Worm (Caenorhabditis elegans): ENCODE data around the gene emb-8.

The emb-8 gene

ce11 chrIII:5230415-5230814, 30.9 kb upstream of the emb-8 start, which contains the start of gene prmt-5 (continued):
- TF ChIP-seq fkh-3 (tag; optimal IDR thresholded peaks at IDR 0.05) (peak; percentile 95), ceh-79 (tag; optimal IDR thresholded peaks at IDR 0.05) (peak; percentile 90), C06A6.2 (GFP tag; conservative IDR thresholded peaks at IDR 0.05) (no peak; the same call in 1 of the 2 replicates), nhr-179 (tag; optimal IDR thresholded peaks at IDR 0.05) (no peak), mcd-1 (GFP tag; IDR thresholded peaks at IDR 0.05) (peak; percentile 64), aptf-3 (GFP tag; IDR thresholded peaks at IDR 0.05) (no peak), sptf-2 (GFP tag; optimal IDR thresholded peaks at IDR 0.05) (no peak), mes-4 (tag; optimal IDR thresholded peaks at IDR 0.05) (no peak), F22D6.2 (tag; optimal IDR thresholded peaks at IDR 0.05) (no peak), lag-1 (GFP tag; IDR thresholded peaks at IDR 0.05) (no peak)

- TF ChIP-seq madf-3 (GFP tag; IDR thresholded peaks at IDR 0.05) (0 out of 2 replicates have a peak, but pooled peaks have one; percentile 28), Y53G8AR.9 (GFP tag; conservative IDR thresholded peaks at IDR 0.05) (peak; percentile 34; the same call in 1 of the 2 replicates), ceh-58 (GFP tag; IDR thresholded peaks at IDR 0.05) (0 out of 2 replicates have a peak, but pooled peaks have one; percentile 60), snpc-1.1 (tag; optimal IDR thresholded peaks at IDR 0.05; ENCODE audit: insufficient read depth) (no peak), F37B4.10 (GFP tag; IDR thresholded peaks at IDR 0.05) (0 out of 2 replicates have a peak, but pooled peaks have one; percentile 27), tlf-1 (GFP tag; optimal IDR thresholded peaks at IDR 0.05) (no peak), ZK185.1 (tag; optimal IDR thresholded peaks at IDR 0.05; ENCODE audit: poor library complexity, severe bottlenecking) (peak; percentile 4)
Measured at ce11 chrIII:5229511-5230250, 30.2 kb upstream of the emb-8 start.

ce11 chrIII:5228839-5229238, 29.4 kb upstream of the emb-8 start:
- TF ChIP-seq F10E7.11 (tag; optimal IDR thresholded peaks at IDR 0.05), result no peak
- TF ChIP-seq aptf-2 (GFP tag; conservative IDR thresholded peaks at IDR 0.05), result no peak

- TF ChIP-seq F57C9.4 (tag; optimal IDR thresholded peaks at IDR 0.05) (no peak), madf-6 (GFP tag; IDR thresholded peaks at IDR 0.05) (peak; percentile 72), nhr-179 (tag; optimal IDR thresholded peaks at IDR 0.05) (no peak), attf-5 (GFP tag; optimal IDR thresholded peaks at IDR 0.05) (peak; percentile 82), snpc-1.1 (tag; optimal IDR thresholded peaks at IDR 0.05; ENCODE audit: insufficient read depth) (peak; percentile 48), C06A6.2 (GFP tag; conservative IDR thresholded peaks at IDR 0.05) (peak; percentile 46; the same call in 1 of the 2 replicates), aptf-2 (GFP tag; conservative IDR thresholded peaks at IDR 0.05) (no peak), somi-1 (GFP tag; optimal IDR thresholded peaks at IDR 0.05) (no peak), snpc-4 (GFP tag; optimal IDR thresholded peaks at IDR 0.05) (no peak), snpc-4 (tag; optimal IDR thresholded peaks at IDR 0.05) (peak; percentile 24 to 75 (median 40)), hrde-1 (tag; optimal IDR thresholded peaks at IDR 0.05; ENCODE audit: borderline replicate concordance) (no peak), F49E8.2 (tag; optimal IDR thresholded peaks at IDR 0.05; ENCODE audit: insufficient read depth) (peak; percentile 72), B0019.2 (GFP tag; conservative IDR thresholded peaks at IDR 0.05) (no peak), lsl-1 (GFP tag; optimal IDR thresholded peaks at IDR 0.05) (peak; percentile 47), sdz-38 (tag; optimal IDR thresholded peaks at IDR 0.05) (no peak), rcor-1 (GFP tag; IDR thresholded peaks at IDR 0.05) (peak; percentile 39; the same call in 1 of the 2 replicates), madf-8 (GFP tag; conservative IDR thresholded peaks at IDR 0.05) (no peak), mcd-1 (GFP tag; IDR thresholded peaks at IDR 0.05) (peak; percentile 73), egrh-3 (GFP tag; IDR thresholded peaks at IDR 0.05) (peak; percentile 50), ceh-27 (GFP tag; optimal IDR thresholded peaks at IDR 0.05) (peak; percentile 58), Y56A3A.18 (GFP tag; IDR thresholded peaks at IDR 0.05) (no peak), pbrm-1 (GFP tag; IDR thresholded peaks at IDR 0.05) (peak; percentile 50; the same call in 1 of the 2 replicates), egl-18 (GFP tag; IDR thresholded peaks at IDR 0.05) (no peak), mes-4 (tag; optimal IDR thresholded peaks at IDR 0.05) (no peak), bed-1 (GFP tag; IDR thresholded peaks at IDR 0.05) (no peak), gei-17 (GFP tag; optimal IDR thresholded peaks at IDR 0.05) (no peak), ceh-40 (GFP tag; IDR thresholded peaks at IDR 0.05) (no peak)
Measured at ce11 chrIII:5227831-5228467, 28.5 kb upstream of the emb-8 start, which contains the start of the genes C34E10.12, C34E10.10 and atp-2. C34E10.12 (minus strand) TSS chrIII:5227881. C34E10.10 (minus strand) TSS chrIII:5227884. atp-2 (plus strand) TSS chrIII:5228417.

Measured in whole organism, young adult.